Worm (Caenorhabditis elegans): ENCODE data around the gene H40L08.1.

ce11 chrX:15096277-15096676 lies 12.4 kb upstream of the H40L08.1 start:
- TF ChIP-seq ceh-44 (GFP tag; IDR thresholded peaks at IDR 0.05) = no peak
- TF ChIP-seq T26A8.4 (GFP tag; IDR thresholded peaks at IDR 0.05) = no peak
- no peak for TF ChIP-seq nhr-237 (tag; optimal IDR thresholded peaks at IDR 0.05)
- no peak for TF ChIP-seq Y105C5A.15 (GFP tag; IDR thresholded peaks at IDR 0.05)
- no peak for TF ChIP-seq pha-4 (GFP tag; IDR thresholded peaks at IDR 0.05)
- no peak for TF ChIP-seq pha-4 (tag; optimal IDR thresholded peaks at IDR 0.05)
- no peak for TF ChIP-seq ztf-11 (tag; optimal IDR thresholded peaks at IDR 0.05)
- TF ChIP-seq aha-1 (tag) = peak; percentile 58
- no peak for TF ChIP-seq lsy-2 (tag; optimal IDR thresholded peaks at IDR 0.05)
- no peak for TF ChIP-seq nhr-28 (tag; optimal IDR thresholded peaks at IDR 0.05)

Data from whole organism, L4 larva.